Worm (Caenorhabditis elegans) whole organism, L1 larva: ENCODE data around the gene msp-31.
A peak's percentile ranks its signal among the peaks of the same experiment; 100 is the strongest.

Source experiments
- C16A3.4 ChIP-seq: fragments of 150-350 bp; optimal IDR thresholded peaks from 2 replicates; lab custom pipeline; 2014; ENCODE audit warnings: missing biosample characterization, missing genetic modification characterization
- C34B4.2 ChIP-seq: sonication (generic microtip); optimal IDR thresholded peaks from 2 replicates; lab custom pipeline; 2017; ENCODE audit warnings: mild to moderate bottlenecking, missing genetic modification characterization, missing compliant biosample characterization
- alr-1 ChIP-seq: fragments of 200-800 bp; sonication (Bioruptor generic); optimal IDR thresholded peaks from 2 replicates; lab custom pipeline; 2018; ENCODE audit warnings: borderline replicate concordance, mild to moderate bottlenecking, missing genetic modification characterization, missing compliant biosample characterization
- blmp-1 ChIP-seq: fragments of 150-350 bp; optimal IDR thresholded peaks from 2 replicates; lab custom pipeline; 2014; ENCODE audit warnings: missing biosample characterization, missing genetic modification characterization
- ces-1 ChIP-seq: fragments of 150-350 bp; optimal IDR thresholded peaks from 2 replicates; lab custom pipeline; 2014; ENCODE audit warnings: missing biosample characterization, missing genetic modification reagents, missing genetic modification characterization
- dpl-1 ChIP-seq, 3 experiments: fragments of 150-350 bp in 2 of 3; sonication (generic microtip) in 1 of 3; optimal IDR thresholded peaks; 2 replicates each; lab custom pipeline; 2014 to 2017; ENCODE audit warnings: missing biosample characterization in 3 of 3, missing genetic modification characterization in 3 of 3, missing genetic modification reagents in 3 of 3
- dsc-1 ChIP-seq: sonication (generic microtip); optimal IDR thresholded peaks from 2 replicates; lab custom pipeline; 2016; ENCODE audit warnings: mild to moderate bottlenecking, missing genetic modification characterization, missing compliant biosample characterization
- efl-1 ChIP-seq, 4 experiments: fragments of 150-350 bp; optimal IDR thresholded peaks in 3 of 4; peaks in 1 of 4; 1 replicate in 1 of 4; 2 replicates in 3 of 4; lab custom pipeline; 2014; ENCODE audit warnings: missing biosample characterization in 2 of 4, missing genetic modification characterization in 2 of 4, missing genetic modification reagents in 2 of 4
- egl-13 ChIP-seq: sonication (generic microtip); optimal IDR thresholded peaks from 2 replicates; lab custom pipeline; 2016; ENCODE audit warnings: missing genotype, missing genetic modification reagents, missing genetic modification characterization, missing compliant biosample characterization
- egl-27 ChIP-seq, 2 experiments: fragments of 150-350 bp in 1 of 2; sonication (generic microtip); optimal IDR thresholded peaks; 3 replicates each; lab custom pipeline; 2017 to 2018; ENCODE audit warnings: missing biosample characterization in 2 of 2, missing genetic modification characterization in 2 of 2, missing genetic modification reagents in 2 of 2
- elt-2 ChIP-seq: sonication (generic microtip); optimal IDR thresholded peaks from 2 replicates; lab custom pipeline; 2016; ENCODE audit warnings: missing genetic modification characterization, mild to moderate bottlenecking, inconsistent platforms, missing compliant biosample characterization, missing genetic modification reagents
- elt-3 ChIP-seq, 6 experiments: fragments of 150-350 bp in 1 of 6; sonication (generic microtip); optimal IDR thresholded peaks; 2 replicates each; lab custom pipeline; 2017 to 2018; ENCODE audit warnings: missing biosample characterization in 6 of 6, missing genetic modification characterization in 6 of 6, inconsistent platforms in 1 of 6
- fkh-10 ChIP-seq: sonication (generic microtip); optimal IDR thresholded peaks from 2 replicates; lab custom pipeline; 2017; ENCODE audit warnings: missing biosample characterization, missing genetic modification reagents, missing genetic modification characterization
- fkh-4 ChIP-seq: sonication (generic microtip); optimal IDR thresholded peaks from 2 replicates; lab custom pipeline; 2016; ENCODE audit warnings: missing compliant biosample characterization, missing genetic modification characterization, borderline replicate concordance
- fkh-8 ChIP-seq: sonication (generic microtip); optimal IDR thresholded peaks from 2 replicates; lab custom pipeline; 2016; ENCODE audit warnings: mild to moderate bottlenecking, missing genetic modification characterization, missing compliant biosample characterization
- hlh-17 ChIP-seq: fragments of 200-800 bp; sonication (Bioruptor generic); optimal IDR thresholded peaks from 2 replicates; lab custom pipeline; 2018; ENCODE audit warnings: missing genetic modification characterization, mild to moderate bottlenecking, missing compliant biosample characterization, moderate library complexity, borderline replicate concordance
- jun-1 ChIP-seq: fragments of 150-350 bp; optimal IDR thresholded peaks from 2 replicates; lab custom pipeline; 2014; ENCODE audit warnings: missing biosample characterization, missing genetic modification reagents, missing genetic modification characterization
- lin-13 ChIP-seq: fragments of 150-350 bp; optimal IDR thresholded peaks from 2 replicates; lab custom pipeline; 2014; ENCODE audit warnings: missing biosample characterization, missing genetic modification reagents, missing genetic modification characterization
- lin-14 ChIP-seq: fragments of 200-800 bp; sonication (Bioruptor generic); optimal IDR thresholded peaks from 2 replicates; lab custom pipeline; 2018; ENCODE audit warnings: mild to moderate bottlenecking, missing genetic modification characterization, moderate library complexity, missing compliant biosample characterization
- lin-35 ChIP-seq, 2 experiments: fragments of 150-350 bp; optimal IDR thresholded peaks; 2 replicates each; lab custom pipeline; 2014; ENCODE audit warnings: missing biosample characterization in 2 of 2, missing genetic modification characterization in 2 of 2, missing genetic modification reagents in 2 of 2
- lir-3 ChIP-seq: sonication (generic microtip); optimal IDR thresholded peaks from 2 replicates; lab custom pipeline; 2016; ENCODE audit warnings: mild to moderate bottlenecking, missing genetic modification characterization, moderate library complexity, missing compliant biosample characterization; ENCODE audit not compliant: poor library complexity
- lsy-2 ChIP-seq, 2 experiments: fragments of 150-350 bp; optimal IDR thresholded peaks; 2 replicates each; lab custom pipeline; 2014; ENCODE audit warnings: missing biosample characterization in 2 of 2, missing genetic modification characterization in 2 of 2
- mep-1 ChIP-seq: fragments of 150-350 bp; optimal IDR thresholded peaks from 2 replicates; lab custom pipeline; 2014; ENCODE audit warnings: missing biosample characterization, missing genetic modification characterization
- nhr-12 ChIP-seq: sonication (generic microtip); optimal IDR thresholded peaks from 2 replicates; lab custom pipeline; 2017; ENCODE audit warnings: missing biosample characterization, missing genetic modification characterization
- nhr-19 ChIP-seq: fragments of 200-800 bp; sonication (Bioruptor generic); conservative IDR thresholded peaks from 2 replicates; pipeline ENCODE4 v1.3.6; 2022; ENCODE audit warnings: missing genetic modification characterization, missing compliant biosample characterization
- nhr-20 ChIP-seq: sonication (generic microtip); optimal IDR thresholded peaks from 2 replicates; lab custom pipeline; 2016; ENCODE audit warnings: mild to moderate bottlenecking, missing genetic modification characterization, missing compliant biosample characterization
- nhr-47 ChIP-seq: sonication (generic microtip); optimal IDR thresholded peaks from 2 replicates; lab custom pipeline; 2016; ENCODE audit warnings: mild to moderate bottlenecking, missing genetic modification characterization, moderate library complexity, missing compliant biosample characterization
- nhr-71 ChIP-seq: sonication (generic microtip); optimal IDR thresholded peaks from 2 replicates; lab custom pipeline; 2016; ENCODE audit warnings: mild to moderate bottlenecking, missing genetic modification characterization, moderate library complexity, missing compliant biosample characterization
- nhr-76 ChIP-seq: sonication (generic microtip); optimal IDR thresholded peaks from 2 replicates; lab custom pipeline; 2017; ENCODE audit warnings: missing biosample characterization, missing genetic modification characterization
- nhr-84 ChIP-seq: sonication (generic microtip); optimal IDR thresholded peaks from 2 replicates; lab custom pipeline; 2017; ENCODE audit warnings: missing biosample characterization, missing genetic modification characterization
- nhr-85 ChIP-seq: sonication (generic microtip); peaks from one replicate; lab custom pipeline; 2016; ENCODE audit warnings: missing genetic modification characterization, inconsistent platforms, missing compliant biosample characterization
- rnt-1 ChIP-seq: sonication (generic microtip); optimal IDR thresholded peaks from 2 replicates; lab custom pipeline; 2016; ENCODE audit warnings: mild to moderate bottlenecking, missing genetic modification characterization, moderate library complexity, missing compliant biosample characterization
- skn-1 ChIP-seq: fragments of 150-350 bp; optimal IDR thresholded peaks from 2 replicates; lab custom pipeline; 2014; ENCODE audit warnings: missing biosample characterization, missing genetic modification characterization
- snu-23 ChIP-seq: sonication (generic microtip); optimal IDR thresholded peaks from 2 replicates; lab custom pipeline; 2016; ENCODE audit warnings: missing genetic modification characterization, missing compliant biosample characterization
- sox-4 ChIP-seq: sonication (generic microtip); optimal IDR thresholded peaks from 2 replicates; lab custom pipeline; 2016; ENCODE audit warnings: missing genetic modification characterization, missing compliant biosample characterization
- sptf-1 ChIP-seq: fragments of 150-350 bp; optimal IDR thresholded peaks from 2 replicates; lab custom pipeline; 2014; ENCODE audit warnings: missing biosample characterization, missing genetic modification characterization
- swsn-7 ChIP-seq: sonication (generic microtip); optimal IDR thresholded peaks from 2 replicates; lab custom pipeline; 2016; ENCODE audit warnings: missing genetic modification characterization, missing compliant biosample characterization
- tbx-2 ChIP-seq: sonication (generic microtip); optimal IDR thresholded peaks from 2 replicates; lab custom pipeline; 2016; ENCODE audit warnings: missing genetic modification characterization, missing compliant biosample characterization
- unc-130 ChIP-seq: fragments of 150-350 bp; optimal IDR thresholded peaks from 2 replicates; lab custom pipeline; 2017; ENCODE audit warnings: missing biosample characterization, missing genetic modification characterization, inconsistent platforms
- unc-30 ChIP-seq: sonication (generic microtip); optimal IDR thresholded peaks from 2 replicates; lab custom pipeline; 2017; ENCODE audit warnings: missing biosample characterization, missing genetic modification characterization
- unc-86 ChIP-seq: sonication (generic microtip); optimal IDR thresholded peaks from 2 replicates; lab custom pipeline; 2016; ENCODE audit warnings: missing genetic modification characterization, missing compliant biosample characterization
- vab-15 ChIP-seq: sonication (generic microtip); optimal IDR thresholded peaks from 2 replicates; lab custom pipeline; 2017; ENCODE audit warnings: missing genotype, mild to moderate bottlenecking, missing genetic modification characterization, missing compliant biosample characterization

msp-31 gene

DNA sequence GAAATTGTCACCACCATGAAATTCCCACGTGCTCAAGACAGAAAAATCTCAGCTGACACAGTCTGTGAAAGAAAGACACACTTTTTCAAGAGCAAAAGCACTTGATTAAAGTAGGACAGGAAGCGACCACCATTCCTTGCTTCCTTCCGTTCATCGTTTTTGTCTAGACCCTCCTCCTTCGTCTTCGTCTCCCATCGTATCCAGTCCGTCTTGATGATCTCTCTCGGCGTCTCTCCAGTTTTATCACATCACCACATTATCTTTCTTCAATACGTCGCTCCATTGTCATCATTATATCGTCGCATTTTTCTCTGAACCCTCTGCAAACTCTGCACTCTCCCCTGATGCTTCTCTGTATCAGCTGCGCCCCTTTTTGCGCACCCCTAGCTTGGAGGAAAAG is 8.2 kb downstream of the msp-31 start:
- peak; percentile 77 for TF ChIP-seq lin-14 (GFP tag; lab: Kevin White, UChicago)
- TF ChIP-seq lin-13 (GFP tag; lab: Kevin White, UChicago), result no peak
- TF ChIP-seq snu-23 (GFP tag; lab: Kevin White, UChicago), result peak; percentile 14
- TF ChIP-seq nhr-47, result peak; percentile 28
- TF ChIP-seq dpl-1 (GFP tag; optimal IDR thresholded peaks at IDR 0.05; lab: Kevin White, UChicago), result peak in 1 of 3 experiments; percentile 2
- no peak for TF ChIP-seq fkh-4
- peak; percentile 11 to 20 for TF ChIP-seq efl-1 (optimal IDR thresholded peaks at IDR 0.05; lab: Kevin White, UChicago)
- peak in 1 of 2 experiments; percentile 86 for TF ChIP-seq efl-1 (GFP tag; optimal IDR thresholded peaks at IDR 0.05 in 1 of 2; lab: Kevin White, UChicago)
- TF ChIP-seq nhr-71 (tag; lab: Kevin White, UChicago), result peak; percentile 45
- no peak for TF ChIP-seq egl-13 (tag; lab: Kevin White, UChicago)
- TF ChIP-seq lsy-2 (tag; optimal IDR thresholded peaks at IDR 0.05; lab: Kevin White, UChicago), result peak in 1 of 2 experiments; percentile 5
- peak; percentile 12 for TF ChIP-seq unc-130 (tag; lab: Kevin White, UChicago)
- peak; percentile 54 for TF ChIP-seq fkh-8
- TF ChIP-seq blmp-1, result peak; percentile 9
- no peak for TF ChIP-seq jun-1 (tag; lab: Kevin White, UChicago)
- peak; percentile 97 for TF ChIP-seq skn-1 (tag; lab: Kevin White, UChicago)
- TF ChIP-seq nhr-84, result no peak
- peak; percentile 27 for TF ChIP-seq tbx-2 (tag; lab: Kevin White, UChicago)
- TF ChIP-seq unc-86 (tag; lab: Kevin White, UChicago), result peak; percentile 13
- peak; percentile 42 for TF ChIP-seq rnt-1 (tag; lab: Kevin White, UChicago)
- TF ChIP-seq mep-1 (tag; lab: Kevin White, UChicago), result peak; percentile 19
- peak in 1 of 6 experiments; percentile 7 for TF ChIP-seq elt-3 (tag; optimal IDR thresholded peaks at IDR 0.05; lab: Kevin White, UChicago)
- TF ChIP-seq, all 84 proteins: peak for 16

DNA sequence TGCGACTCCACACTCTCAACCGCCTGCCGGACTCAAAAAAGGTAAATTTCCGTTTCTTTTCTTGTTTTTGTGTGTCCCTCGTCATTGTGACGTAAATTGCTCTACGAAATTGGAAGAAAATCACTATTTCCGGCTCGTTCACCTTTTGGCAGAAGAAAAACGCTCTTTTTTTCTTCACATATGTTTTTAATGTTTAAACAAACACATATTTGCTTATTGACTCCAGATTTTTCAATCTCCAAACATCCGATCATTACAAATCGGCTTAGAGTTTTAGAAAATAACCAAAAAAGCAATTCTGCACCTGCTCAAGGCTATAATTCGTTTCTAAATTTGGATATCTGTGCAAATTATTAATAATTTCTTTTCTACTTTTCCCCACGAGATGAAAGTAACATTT is 10.5 kb downstream of the msp-31 start:
- TF ChIP-seq ces-1 (GFP tag; lab: Kevin White, UChicago) (no peak), nhr-19 (GFP tag; lab: Robert Waterston, UW) (no peak), unc-86 (tag; lab: Kevin White, UChicago) (no peak), nhr-76 (no peak), swsn-7 (tag; lab: Kevin White, UChicago) (no peak), sox-4 (no peak), vab-15 (tag; lab: Kevin White, UChicago) (no peak), nhr-85 (no peak), dsc-1 (tag; lab: Kevin White, UChicago) (peak; percentile 92), sptf-1 (tag; lab: Kevin White, UChicago) (no peak), fkh-4 (peak; percentile 77)

DNA sequence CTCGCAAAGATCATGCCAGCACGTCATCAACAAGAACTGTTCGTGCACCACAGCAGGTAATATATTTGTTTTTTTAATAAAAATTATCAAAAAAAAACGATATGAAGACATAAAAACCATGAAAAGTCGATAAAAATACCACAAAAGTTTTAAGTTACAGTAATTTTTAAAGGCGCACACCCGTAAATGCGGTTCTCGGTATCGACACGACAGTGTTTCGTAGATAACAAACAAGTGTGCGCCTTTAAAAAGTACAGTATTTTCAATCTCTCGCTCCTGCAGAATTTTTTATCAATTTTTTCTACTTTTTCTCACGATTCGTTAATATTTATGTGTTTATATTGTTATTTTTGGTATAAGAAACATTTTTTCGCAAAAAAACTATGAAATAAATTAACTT is 11.0 kb downstream of the msp-31 start:
- TF ChIP-seq dsc-1 (tag; lab: Kevin White, UChicago) (no peak), lir-3 (tag; lab: Kevin White, UChicago) (no peak), elt-2 (tag; lab: Kevin White, UChicago) (no peak), nhr-47 (no peak), C16A3.4 (tag; lab: Kevin White, UChicago) (no peak), C34B4.2 (tag; lab: Kevin White, UChicago) (no peak), lin-14 (GFP tag; lab: Kevin White, UChicago) (no peak), lin-35 (GFP tag; optimal IDR thresholded peaks at IDR 0.05; lab: Kevin White, UChicago) (no peak), unc-30 (tag; lab: Kevin White, UChicago) (no peak)

- TF ChIP-seq nhr-12 (tag; lab: Kevin White, UChicago), result no peak
- no peak for TF ChIP-seq hlh-17 (GFP tag; lab: Kevin White, UChicago)
- no peak for TF ChIP-seq fkh-4
- TF ChIP-seq vab-15 (tag; lab: Kevin White, UChicago), result no peak
- TF ChIP-seq nhr-84, result no peak
- TF ChIP-seq dsc-1 (tag; lab: Kevin White, UChicago), result no peak
- no peak for TF ChIP-seq alr-1 (tag; lab: Kevin White, UChicago)
- no peak for TF ChIP-seq egl-27 (tag; optimal IDR thresholded peaks at IDR 0.05; lab: Kevin White, UChicago)
- no peak for TF ChIP-seq lin-35 (GFP tag; optimal IDR thresholded peaks at IDR 0.05; lab: Kevin White, UChicago)
- TF ChIP-seq fkh-8, result no peak
- no peak for TF ChIP-seq unc-130 (tag; lab: Kevin White, UChicago)
- no peak for TF ChIP-seq unc-30 (tag; lab: Kevin White, UChicago)
- no peak for TF ChIP-seq nhr-47
- TF ChIP-seq nhr-20 (tag; lab: Kevin White, UChicago), result no peak
- no peak for TF ChIP-seq fkh-10
Observed at ce11 chrII:4904778-4905177, 11.6 kb downstream of the msp-31 start, which contains the start of gene btbd-10. TSS of gene btbd-10 (plus strand) at chrII:4905008.
